Fruit fly (Drosophila melanogaster) whole organism: ENCODE data around the gene Nepl12.

Source experiments
- Dll ChIP-seq: fragments of >200 bp; optimal IDR thresholded peaks from 2 replicates; lab custom pipeline; 2017
- usp ChIP-seq: fragments of >200 bp; optimal IDR thresholded peaks from 2 replicates; lab custom pipeline; 2017; ENCODE audit warnings: missing biosample characterization, missing genetic modification characterization, mixed read lengths

- no peak for TF ChIP-seq usp (GFP tag; lab: Kevin White, UChicago)
- no peak for TF ChIP-seq Dll (lab: Kevin White, UChicago)
Measured at dm6 chr3R:9679746-9680145, 4.4 kb downstream of the Nepl12 start, which contains the start of gene nmdyn-D7.
